Worm (Caenorhabditis elegans): ENCODE measurements around the gene agxt-1.
A peak's percentile ranks its signal among the peaks of the same experiment; 100 is the strongest.

The agxt-1 gene

ce11 chrII:8895398-8895797, 50.0 kb downstream of the agxt-1 start:
- TF ChIP-seq mec-3 (tag; optimal IDR thresholded peaks at IDR 0.05; ENCODE audit: borderline replicate concordance), result no peak
- TF ChIP-seq nhr-232 (tag; optimal IDR thresholded peaks at IDR 0.05), result no peak

- TF ChIP-seq ceh-9 (tag; optimal IDR thresholded peaks at IDR 0.05) (no peak), sox-4 (tag; optimal IDR thresholded peaks at IDR 0.05) (no peak), elt-4 (tag; optimal IDR thresholded peaks at IDR 0.05) (no peak), ceh-31 (tag; optimal IDR thresholded peaks at IDR 0.05) (no peak), hlh-15 (tag; optimal IDR thresholded peaks at IDR 0.05) (no peak), mec-3 (tag; optimal IDR thresholded peaks at IDR 0.05; ENCODE audit: borderline replicate concordance) (no peak), lim-6 (tag; optimal IDR thresholded peaks at IDR 0.05) (no peak), ceh-34 (tag; optimal IDR thresholded peaks at IDR 0.05) (no peak), lin-11 (tag; optimal IDR thresholded peaks at IDR 0.05) (no peak), fkh-10 (GFP tag; optimal IDR thresholded peaks at IDR 0.05) (no peak), unc-3 (GFP tag; conservative IDR thresholded peaks at IDR 0.05) (no peak), unc-3 (tag; optimal IDR thresholded peaks at IDR 0.05) (no peak), unc-55 (GFP tag; optimal IDR thresholded peaks at IDR 0.05) (no peak), dmd-4 (tag; optimal IDR thresholded peaks at IDR 0.05; ENCODE audit: borderline replicate concordance) (no peak), C08G9.2 (tag; optimal IDR thresholded peaks at IDR 0.05) (no peak)
Measured at ce11 chrII:8895895-8896294, 50.5 kb downstream of the agxt-1 start.

ce11 chrII:8896541-8896940, 51.1 kb downstream of the agxt-1 start, which contains the start of gene lat-1:
lat-1 (plus strand) TSS chrII:8896841.
- TF ChIP-seq dmd-4 (tag; optimal IDR thresholded peaks at IDR 0.05; ENCODE audit: borderline replicate concordance) (no peak), C08G9.2 (tag; optimal IDR thresholded peaks at IDR 0.05) (no peak), ceh-34 (tag; optimal IDR thresholded peaks at IDR 0.05) (peak; percentile 2), ttx-3 (tag; optimal IDR thresholded peaks at IDR 0.05) (no peak)

ce11 chrII:8897244-8897643, 51.8 kb downstream of the agxt-1 start:
- TF ChIP-seq unc-55 (GFP tag; optimal IDR thresholded peaks at IDR 0.05) (no peak), ceh-2 (tag; optimal IDR thresholded peaks at IDR 0.05) (no peak), fkh-10 (GFP tag; optimal IDR thresholded peaks at IDR 0.05) (no peak), unc-42 (tag; optimal IDR thresholded peaks at IDR 0.05) (peak; percentile 0), hlh-6 (tag; optimal IDR thresholded peaks at IDR 0.05) (no peak), ceh-31 (tag; optimal IDR thresholded peaks at IDR 0.05) (no peak), ref-2 (tag; optimal IDR thresholded peaks at IDR 0.05) (peak; percentile 57), hlh-13 (GFP tag; optimal IDR thresholded peaks at IDR 0.05) (no peak), che-1 (tag; optimal IDR thresholded peaks at IDR 0.05) (no peak), sdc-2 (tag; optimal IDR thresholded peaks at IDR 0.05) (no peak), ceh-6 (GFP tag; optimal IDR thresholded peaks at IDR 0.05) (no peak), K02D7.2 (tag; optimal IDR thresholded peaks at IDR 0.05) (no peak), mec-3 (tag; optimal IDR thresholded peaks at IDR 0.05; ENCODE audit: borderline replicate concordance) (no peak), tbx-2 (tag; optimal IDR thresholded peaks at IDR 0.05) (no peak), elt-2 (tag; optimal IDR thresholded peaks at IDR 0.05) (no peak)
